Fruit fly (Drosophila melanogaster): ENCODE data around the gene CG16812.

Gene CG16812

dm6 chr2L:13245855-13246645, 23.7 kb downstream of the CG16812 start, which contains the start of gene CG16820:
Gene CG16820, plus strand, starts transcription at chr2L:13246232.
- TF ChIP-seq kay (GFP tag; ENCODE audit: borderline replicate concordance) (peak; percentile 24), tj (GFP tag; optimal IDR thresholded peaks at IDR 0.05) (no peak)

dm6 chr2L:13251167-13251566, 28.8 kb downstream of the CG16812 start:
- no peak for TF ChIP-seq CG14711 (tag; optimal IDR thresholded peaks at IDR 0.05)
- no peak for TF ChIP-seq toe (GFP tag; optimal IDR thresholded peaks at IDR 0.05)
- no peak for TF ChIP-seq CG33017 (tag; optimal IDR thresholded peaks at IDR 0.05)
- no peak for TF ChIP-seq Clk (GFP tag; optimal IDR thresholded peaks at IDR 0.05)
- TF ChIP-seq Hr96 (GFP tag; optimal IDR thresholded peaks at IDR 0.05) = no peak
- TF ChIP-seq Crg-1 (GFP tag; optimal IDR thresholded peaks at IDR 0.05) = no peak

dm6 chr2L:13257177-13257576, 34.8 kb downstream of the CG16812 start, which contains the start of gene Naa20B:
Gene Naa20B, plus strand, starts transcription at chr2L:13257477.
- TF ChIP-seq bab1 (GFP tag; optimal IDR thresholded peaks at IDR 0.05) (no peak), CG7045 (GFP tag; optimal IDR thresholded peaks at IDR 0.05) (no peak), CG12768 (GFP tag; optimal IDR thresholded peaks at IDR 0.05) (no peak), pad (GFP tag; optimal IDR thresholded peaks at IDR 0.05) (no peak), CG1620 (GFP tag; optimal IDR thresholded peaks at IDR 0.05) (no peak), CG33017 (tag; optimal IDR thresholded peaks at IDR 0.05) (no peak), Clk (GFP tag; optimal IDR thresholded peaks at IDR 0.05) (no peak), CG14711 (tag; optimal IDR thresholded peaks at IDR 0.05) (no peak), kay (GFP tag; ENCODE audit: borderline replicate concordance) (no peak), ovo (GFP tag; optimal IDR thresholded peaks at IDR 0.05) (no peak), tj (GFP tag; optimal IDR thresholded peaks at IDR 0.05) (no peak), Crg-1 (GFP tag; optimal IDR thresholded peaks at IDR 0.05) (no peak), Mnt (GFP tag; optimal IDR thresholded peaks at IDR 0.05) (no peak), cnc (optimal IDR thresholded peaks at IDR 0.05) (no peak), cic (GFP tag; optimal IDR thresholded peaks at IDR 0.05) (no peak), CG11617 (GFP tag; optimal IDR thresholded peaks at IDR 0.05) (no peak), CG5204 (GFP tag; optimal IDR thresholded peaks at IDR 0.05) (no peak), Hr96 (GFP tag; optimal IDR thresholded peaks at IDR 0.05) (no peak)

dm6 chr2L:13258702-13259101, 36.3 kb downstream of the CG16812 start:
- TF ChIP-seq Mnt (GFP tag; optimal IDR thresholded peaks at IDR 0.05) (no peak), bab1 (GFP tag; optimal IDR thresholded peaks at IDR 0.05) (no peak), pad (GFP tag; optimal IDR thresholded peaks at IDR 0.05) (no peak), kay (GFP tag; ENCODE audit: borderline replicate concordance) (no peak), CG7045 (GFP tag; optimal IDR thresholded peaks at IDR 0.05) (no peak), tj (GFP tag; optimal IDR thresholded peaks at IDR 0.05) (no peak), Crg-1 (GFP tag; optimal IDR thresholded peaks at IDR 0.05) (no peak), CG12768 (GFP tag; optimal IDR thresholded peaks at IDR 0.05) (no peak), toe (GFP tag; optimal IDR thresholded peaks at IDR 0.05) (no peak), ovo (GFP tag; optimal IDR thresholded peaks at IDR 0.05) (no peak), Hr96 (GFP tag; optimal IDR thresholded peaks at IDR 0.05) (no peak), cnc (optimal IDR thresholded peaks at IDR 0.05) (no peak), CG7101 (tag; optimal IDR thresholded peaks at IDR 0.05) (no peak), CG33017 (tag; optimal IDR thresholded peaks at IDR 0.05) (no peak), CG11617 (GFP tag; optimal IDR thresholded peaks at IDR 0.05) (no peak), CG5204 (GFP tag; optimal IDR thresholded peaks at IDR 0.05) (no peak), CG1620 (GFP tag; optimal IDR thresholded peaks at IDR 0.05) (no peak), CG14711 (tag; optimal IDR thresholded peaks at IDR 0.05) (no peak), cic (GFP tag; optimal IDR thresholded peaks at IDR 0.05) (no peak), Clk (GFP tag; optimal IDR thresholded peaks at IDR 0.05) (no peak)

- no peak for TF ChIP-seq pad (GFP tag; optimal IDR thresholded peaks at IDR 0.05)
- TF ChIP-seq ovo (GFP tag; optimal IDR thresholded peaks at IDR 0.05) = no peak
- no peak for TF ChIP-seq Hr96 (GFP tag; optimal IDR thresholded peaks at IDR 0.05)
- TF ChIP-seq CG12768 (GFP tag; optimal IDR thresholded peaks at IDR 0.05) = no peak
- TF ChIP-seq CG33017 (tag; optimal IDR thresholded peaks at IDR 0.05) = no peak
- no peak for TF ChIP-seq CG14711 (tag; optimal IDR thresholded peaks at IDR 0.05)
- no peak for TF ChIP-seq CG5204 (GFP tag; optimal IDR thresholded peaks at IDR 0.05)
- no peak for TF ChIP-seq CG7045 (GFP tag; optimal IDR thresholded peaks at IDR 0.05)
- TF ChIP-seq Crg-1 (GFP tag; optimal IDR thresholded peaks at IDR 0.05) = no peak
- no peak for TF ChIP-seq cnc (optimal IDR thresholded peaks at IDR 0.05)
- TF ChIP-seq bab1 (GFP tag; optimal IDR thresholded peaks at IDR 0.05) = no peak
Measured at dm6 chr2L:13259643-13260042, 37.3 kb downstream of the CG16812 start, which contains the start of gene CG31730. Gene CG31730, minus strand, starts transcription at chr2L:13259743.

- TF ChIP-seq cnc (optimal IDR thresholded peaks at IDR 0.05) = no peak
- TF ChIP-seq Hr96 (GFP tag; optimal IDR thresholded peaks at IDR 0.05) = no peak
- TF ChIP-seq bab1 (GFP tag; optimal IDR thresholded peaks at IDR 0.05) = no peak
Measured at dm6 chr2L:13260740-13261139, 38.4 kb downstream of the CG16812 start, which contains the start of gene CG44085. Gene CG44085, plus strand, starts transcription at chr2L:13261008.

dm6 chr2L:13265776-13266175, 43.4 kb downstream of the CG16812 start, which contains the start of gene CG31848:
Gene CG31848, minus strand, starts transcription at chr2L:13265876.
- TF ChIP-seq bab1 (GFP tag; optimal IDR thresholded peaks at IDR 0.05) (no peak), Hr96 (GFP tag; optimal IDR thresholded peaks at IDR 0.05) (no peak), ovo (GFP tag; optimal IDR thresholded peaks at IDR 0.05) (no peak), pad (GFP tag; optimal IDR thresholded peaks at IDR 0.05) (no peak), tj (GFP tag; optimal IDR thresholded peaks at IDR 0.05) (no peak), CG12768 (GFP tag; optimal IDR thresholded peaks at IDR 0.05) (no peak), Mnt (GFP tag; optimal IDR thresholded peaks at IDR 0.05) (no peak), cic (GFP tag; optimal IDR thresholded peaks at IDR 0.05) (no peak), CG5204 (GFP tag; optimal IDR thresholded peaks at IDR 0.05) (no peak)
